Worm (Caenorhabditis elegans): ENCODE results near the gene C05C10.3.

DNA sequence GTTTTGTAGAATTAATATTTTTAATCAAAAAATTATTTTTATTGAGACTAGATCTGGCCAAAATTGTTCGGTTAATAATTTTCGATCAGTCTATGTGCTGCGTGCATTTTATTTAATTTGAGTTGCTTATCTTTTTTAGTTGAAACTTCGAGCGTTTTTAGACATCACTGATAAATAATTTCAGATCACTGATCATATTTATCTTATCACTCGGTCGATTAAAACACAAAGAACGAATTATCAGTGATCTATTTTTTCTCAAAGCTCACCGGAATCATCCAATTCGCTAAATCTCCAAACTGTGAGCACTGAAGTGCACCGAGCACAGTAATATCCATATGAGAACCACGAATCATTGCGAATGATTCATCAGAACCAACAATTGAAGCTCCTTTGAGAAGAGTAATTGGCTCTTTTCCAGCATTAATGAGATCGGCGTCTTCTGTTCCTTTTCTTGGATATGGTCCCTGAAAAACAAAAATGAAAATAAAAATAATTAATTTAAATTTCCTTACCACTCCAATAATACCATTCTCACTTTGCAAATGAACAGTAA, 1.6 kb downstream of the C05C10.3 start:
- TF ChIP-seq med-1 (GFP tag; optimal IDR thresholded peaks at IDR 0.05; ENCODE audit: insufficient read depth) (no peak), T22C8.4 (GFP tag; IDR thresholded peaks at IDR 0.05) (no peak), tab-1 (GFP tag; IDR thresholded peaks at IDR 0.05) (no peak), ztf-29 (GFP tag; IDR thresholded peaks at IDR 0.05) (no peak), klf-2 (GFP tag; conservative IDR thresholded peaks at IDR 0.05) (no peak), flt-1 (GFP tag; IDR thresholded peaks at IDR 0.05) (no peak), ztf-23 (GFP tag; IDR thresholded peaks at IDR 0.05) (no peak), ref-1 (GFP tag; conservative IDR thresholded peaks at IDR 0.05) (no peak)

All from whole organism, midembryonic.